Worm (Caenorhabditis elegans): ENCODE measurements around the gene R13H4.6.

R13H4.6 gene

DNA sequence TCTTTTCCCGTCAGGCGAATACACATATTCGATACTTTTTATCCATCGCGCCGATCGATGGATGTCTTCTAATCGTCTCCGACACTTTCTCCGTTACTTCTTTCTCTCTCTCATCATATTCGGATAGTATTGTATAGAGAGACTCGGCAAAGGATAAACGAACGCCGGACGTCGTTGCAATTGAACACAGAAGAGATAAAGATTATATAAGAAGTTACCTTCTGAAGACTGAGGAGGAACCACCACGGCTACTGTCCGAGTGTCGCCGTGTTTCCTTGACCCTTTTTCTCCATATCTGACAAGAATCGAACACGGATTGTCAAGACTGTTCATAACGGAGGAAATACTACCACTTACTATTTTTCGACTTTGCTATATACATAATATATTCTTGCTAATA is 36.2 kb downstream of the R13H4.6 start, which contains the start of gene sma-1:
Gene sma-1, plus strand, starts transcription at position 301 of the 400 bp plus-strand sequence.
- TF ChIP-seq pha-2 (tag; optimal IDR thresholded peaks at IDR 0.05) (no peak), unc-55 (GFP tag; optimal IDR thresholded peaks at IDR 0.05) (peak; percentile 5)

DNA sequence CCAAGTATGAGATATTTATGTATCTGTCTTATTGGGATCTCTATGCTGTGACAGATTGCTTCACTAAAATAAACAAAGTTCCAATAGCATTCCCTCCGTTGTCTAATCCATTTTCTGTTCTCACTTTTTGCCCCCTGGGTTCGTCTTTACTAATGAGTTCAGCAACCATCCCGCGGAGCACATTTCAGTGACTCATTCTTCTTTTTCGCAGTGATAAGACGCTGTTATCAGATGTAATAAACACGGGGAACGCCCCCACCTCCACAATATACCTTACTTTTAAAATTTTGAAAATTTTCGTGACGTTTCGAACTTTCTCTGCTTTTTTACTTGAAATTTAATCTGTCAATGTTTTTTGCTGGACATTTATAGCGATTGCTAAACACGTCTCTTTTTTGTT is 37.2 kb downstream of the R13H4.6 start:
- no peak for TF ChIP-seq ceh-31 (tag; optimal IDR thresholded peaks at IDR 0.05)
- no peak for TF ChIP-seq odd-2 (tag; optimal IDR thresholded peaks at IDR 0.05)
- no peak for TF ChIP-seq pha-4 (tag; optimal IDR thresholded peaks at IDR 0.05)
- no peak for TF ChIP-seq gmeb-2 (tag; optimal IDR thresholded peaks at IDR 0.05)
- no peak for TF ChIP-seq sox-4 (tag; optimal IDR thresholded peaks at IDR 0.05)
- no peak for TF ChIP-seq madf-2 (tag; optimal IDR thresholded peaks at IDR 0.05)
- TF ChIP-seq dve-1 (tag; optimal IDR thresholded peaks at IDR 0.05) = no peak
- no peak for TF ChIP-seq C38D4.7 (GFP tag; optimal IDR thresholded peaks at IDR 0.05)
- TF ChIP-seq tbx-2 (tag; optimal IDR thresholded peaks at IDR 0.05) = no peak
- TF ChIP-seq pag-3 (tag; optimal IDR thresholded peaks at IDR 0.05; ENCODE audit: borderline replicate concordance) = no peak
- no peak for TF ChIP-seq ceh-45 (GFP tag; IDR thresholded peaks at IDR 0.05)
- TF ChIP-seq lim-6 (tag; optimal IDR thresholded peaks at IDR 0.05) = no peak
- no peak for TF ChIP-seq pros-1 (tag; optimal IDR thresholded peaks at IDR 0.05)
- TF ChIP-seq ets-4 (tag; optimal IDR thresholded peaks at IDR 0.05) = no peak
- TF ChIP-seq hlh-30 (tag; optimal IDR thresholded peaks at IDR 0.05; ENCODE audit: insufficient read depth) = no peak
- no peak for TF ChIP-seq nhr-11 (tag; optimal IDR thresholded peaks at IDR 0.05)
- TF ChIP-seq hlh-6 (tag; optimal IDR thresholded peaks at IDR 0.05) = no peak
- TF ChIP-seq T23F11.4 (GFP tag; optimal IDR thresholded peaks at IDR 0.05) = no peak

ce11 chrV:11901260-11901659 is 38.3 kb downstream of the R13H4.6 start:
- no peak for TF ChIP-seq ceh-48 (tag; optimal IDR thresholded peaks at IDR 0.05)

DNA sequence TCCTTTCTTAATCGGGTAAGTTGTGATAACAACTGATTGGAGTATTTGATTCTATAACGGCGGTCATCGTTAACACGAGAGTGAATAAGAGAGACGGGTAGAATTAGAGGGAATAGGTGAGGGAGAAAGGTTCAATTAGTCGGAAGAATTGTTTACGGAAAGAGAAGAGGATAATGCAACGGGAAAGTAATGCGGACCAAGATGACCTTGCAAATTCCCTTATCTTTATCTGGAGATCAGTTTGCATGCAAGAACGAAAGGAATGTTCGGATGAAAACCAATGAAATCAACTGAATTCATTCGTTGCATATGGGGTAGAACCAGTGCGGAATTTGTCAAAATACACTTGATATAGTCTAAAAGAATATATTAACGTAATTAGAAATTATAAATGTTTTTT is 39.2 kb downstream of the R13H4.6 start:
- TF ChIP-seq ceh-9 (tag; optimal IDR thresholded peaks at IDR 0.05) (no peak), hlh-6 (tag; optimal IDR thresholded peaks at IDR 0.05) (no peak), nhr-11 (tag; optimal IDR thresholded peaks at IDR 0.05) (no peak), lin-11 (tag; optimal IDR thresholded peaks at IDR 0.05) (no peak), pax-1 (tag; optimal IDR thresholded peaks at IDR 0.05) (no peak), ceh-18 (tag; optimal IDR thresholded peaks at IDR 0.05) (no peak), odd-2 (tag; optimal IDR thresholded peaks at IDR 0.05) (no peak), ama-1 (optimal IDR thresholded peaks at IDR 0.05) (no peak), syd-9 (tag; optimal IDR thresholded peaks at IDR 0.05) (no peak), hlh-8 (tag; optimal IDR thresholded peaks at IDR 0.05) (no peak), fax-1 (tag; optimal IDR thresholded peaks at IDR 0.05) (no peak), zip-5 (tag; optimal IDR thresholded peaks at IDR 0.05) (no peak), Y22D7AL.16 (tag; optimal IDR thresholded peaks at IDR 0.05) (no peak), lim-6 (tag; optimal IDR thresholded peaks at IDR 0.05) (no peak)

- TF ChIP-seq pag-3 (tag; optimal IDR thresholded peaks at IDR 0.05; ENCODE audit: borderline replicate concordance) = no peak
Measured at ce11 chrV:11905977-11906376, 43.1 kb downstream of the R13H4.6 start.

DNA sequence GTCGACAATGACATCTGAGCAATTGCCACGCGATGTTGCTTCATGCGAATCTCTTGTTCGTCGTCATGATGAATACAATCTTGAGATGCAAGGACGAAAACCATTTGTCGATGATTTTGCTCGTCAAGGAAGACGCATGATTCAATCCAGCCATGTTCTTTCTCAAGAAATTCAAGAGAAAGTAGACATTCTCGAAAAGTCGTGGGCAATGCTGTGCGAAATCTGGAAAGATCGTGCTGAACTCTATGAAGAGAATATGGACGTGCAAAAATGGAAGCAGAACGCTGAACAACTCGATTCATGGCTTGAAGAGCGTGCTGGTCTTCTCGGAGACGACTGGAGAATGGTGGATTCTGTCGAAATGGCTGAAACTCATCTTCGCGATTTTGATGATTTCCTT is 50.4 kb downstream of the R13H4.6 start:
- TF ChIP-seq ceh-18 (tag; optimal IDR thresholded peaks at IDR 0.05) (no peak), ahr-1 (tag; optimal IDR thresholded peaks at IDR 0.05) (no peak), pha-4 (tag; optimal IDR thresholded peaks at IDR 0.05) (no peak), pax-1 (tag; optimal IDR thresholded peaks at IDR 0.05) (no peak), hlh-6 (tag; optimal IDR thresholded peaks at IDR 0.05) (no peak), hlh-8 (tag; optimal IDR thresholded peaks at IDR 0.05) (no peak), F13H6.1 (tag; optimal IDR thresholded peaks at IDR 0.05) (no peak), sdc-2 (tag; optimal IDR thresholded peaks at IDR 0.05) (no peak), unc-55 (GFP tag; optimal IDR thresholded peaks at IDR 0.05) (no peak), fax-1 (tag; optimal IDR thresholded peaks at IDR 0.05) (no peak), ceh-45 (GFP tag; IDR thresholded peaks at IDR 0.05) (no peak), Y22D7AL.16 (tag; optimal IDR thresholded peaks at IDR 0.05) (no peak), npax-4 (tag; optimal IDR thresholded peaks at IDR 0.05) (no peak), hlh-30 (tag; optimal IDR thresholded peaks at IDR 0.05; ENCODE audit: insufficient read depth) (no peak), C08G9.2 (tag; optimal IDR thresholded peaks at IDR 0.05) (no peak)

Measured in whole organism, late embryonic.